Worm (Caenorhabditis elegans) whole organism, L1 larva: ENCODE data around the gene far-2.

Experiments
- isw-1 ChIP-seq: fragments of 200-800 bp; sonication (Bioruptor generic); IDR thresholded peaks from 2 replicates; pipeline ENCODE4 v1.3.6; 2022; ENCODE audit warnings: missing genetic modification characterization, missing compliant biosample characterization
- mdl-1 ChIP-seq, 2 experiments: fragments of 150-350 bp; optimal IDR thresholded peaks; 2 replicates each; lab custom pipeline; 2014 to 2017; ENCODE audit warnings: missing biosample characterization in 2 of 2, missing genetic modification characterization in 2 of 2, inconsistent platforms in 1 of 2

ce11 chrIII:9104060-9104459 lies 22.4 kb downstream of the far-2 start:
- TF ChIP-seq isw-1 (GFP tag; lab: Robert Waterston, UW) (no peak), mdl-1 (tag; optimal IDR thresholded peaks at IDR 0.05; lab: Kevin White, UChicago) (no peak)
